Fruit fly (Drosophila melanogaster) whole organism, embryonic: ENCODE data around the gene CG13086.

Experiments
- CG10366 ChIP-seq: fragments of 200-800 bp; sonication (Bioruptor generic); IDR thresholded peaks from 2 replicates; pipeline ENCODE4 v1.3.6; 2022; ENCODE audit warnings: missing biosample characterization, missing genetic modification characterization
- CG10431 ChIP-seq: fragments of 200-800 bp; sonication (Bioruptor generic); optimal IDR thresholded peaks from 3 replicates; lab custom pipeline; 2018; ENCODE audit warnings: missing biosample characterization, mild to moderate bottlenecking, missing genetic modification characterization
- CG11696 ChIP-seq: fragments of 200-800 bp; sonication (Bioruptor generic); IDR thresholded peaks from 2 replicates; pipeline ENCODE4 v1.3.6; 2022; ENCODE audit warnings: missing biosample characterization, missing genetic modification characterization
- CG12104 ChIP-seq: fragments of 200-800 bp; sonication (Bioruptor generic); optimal IDR thresholded peaks from 3 replicates; lab custom pipeline; 2016; ENCODE audit warnings: missing biosample characterization, missing genetic modification characterization
- CG12219 ChIP-seq: fragments of 200-800 bp; sonication (Bioruptor generic); optimal IDR thresholded peaks from 3 replicates; lab custom pipeline; 2018; ENCODE audit warnings: missing biosample characterization, mild to moderate bottlenecking, missing genetic modification characterization
- CG12299 ChIP-seq: fragments of 200-800 bp; sonication (Bioruptor generic); optimal IDR thresholded peaks from 2 replicates; lab custom pipeline; 2018; ENCODE audit warnings: missing biosample characterization, mild to moderate bottlenecking, missing genetic modification characterization
- CG12744 ChIP-seq: fragments of 200-800 bp; sonication (Bioruptor generic); optimal IDR thresholded peaks from 2 replicates; lab custom pipeline; 2016; ENCODE audit warnings: missing biosample characterization, missing genetic modification characterization
- CG13424 ChIP-seq: fragments of 200-800 bp; sonication (Bioruptor generic); optimal IDR thresholded peaks from 2 replicates; lab custom pipeline; 2019; ENCODE audit warnings: missing biosample characterization, mild to moderate bottlenecking, missing genetic modification characterization, moderate library complexity
- CG13775 ChIP-seq: fragments of 200-800 bp; sonication (Bioruptor generic); optimal IDR thresholded peaks from 3 replicates; lab custom pipeline; 2017; ENCODE audit warnings: missing biosample characterization, mild to moderate bottlenecking, missing genetic modification characterization
- CG14965 ChIP-seq: fragments of 200-800 bp; sonication (Bioruptor generic); optimal IDR thresholded peaks from 2 replicates; lab custom pipeline; 2016; ENCODE audit warnings: missing biosample characterization, missing genetic modification characterization, borderline replicate concordance
- CG17328 ChIP-seq: fragments of 200-800 bp; sonication (Bioruptor generic); IDR thresholded peaks from 2 replicates; pipeline ENCODE4 v1.3.6; 2022; ENCODE audit warnings: missing biosample characterization, missing genetic modification characterization
- CG18619 ChIP-seq: fragments of 200-800 bp; sonication (Bioruptor generic); optimal IDR thresholded peaks from 3 replicates; lab custom pipeline; 2017; ENCODE audit warnings: missing biosample characterization, mild to moderate bottlenecking, missing genetic modification characterization
- CG2678 ChIP-seq: fragments of 200-800 bp; sonication (Bioruptor generic); optimal IDR thresholded peaks from 3 replicates; lab custom pipeline; 2019; ENCODE audit warnings: missing biosample characterization, mild to moderate bottlenecking, missing genetic modification characterization, moderate library complexity
- CG3065 ChIP-seq: fragments of 200-800 bp; sonication (Bioruptor generic); optimal IDR thresholded peaks from 2 replicates; lab custom pipeline; 2016; ENCODE audit warnings: missing biosample characterization, missing genetic modification characterization
- CG31365 ChIP-seq: fragments of 200-800 bp; sonication (Bioruptor generic); optimal IDR thresholded peaks from 2 replicates; lab custom pipeline; 2018; ENCODE audit warnings: missing biosample characterization, mild to moderate bottlenecking, missing genetic modification characterization
- CG31388 ChIP-seq: fragments of 200-800 bp; sonication (Bioruptor generic); optimal IDR thresholded peaks from 2 replicates; lab custom pipeline; 2016; ENCODE audit warnings: missing biosample characterization, missing genetic modification characterization
- CG34376 ChIP-seq: fragments of 200-800 bp; sonication (Bioruptor generic); optimal IDR thresholded peaks from 2 replicates; lab custom pipeline; 2018; ENCODE audit warnings: missing biosample characterization, mild to moderate bottlenecking, missing genetic modification characterization
- CG6175 ChIP-seq: fragments of 200-800 bp; sonication (Bioruptor generic); IDR thresholded peaks from 3 replicates; pipeline ENCODE4 v1.3.6; 2022; ENCODE audit warnings: missing biosample characterization, missing genetic modification characterization
- CG6254 ChIP-seq: fragments of 200-800 bp; sonication (Bioruptor generic); optimal IDR thresholded peaks from 3 replicates; lab custom pipeline; 2017; ENCODE audit warnings: mild to moderate bottlenecking, missing biosample characterization, missing genetic modification reagents, missing genetic modification characterization
- CG9817 ChIP-seq: fragments of 200-800 bp; sonication (Bioruptor generic); optimal IDR thresholded peaks from 2 replicates; lab custom pipeline; 2018; ENCODE audit warnings: missing biosample characterization, mild to moderate bottlenecking, missing genetic modification characterization, moderate library complexity
- CkIIα-i1 ChIP-seq: fragments of 200-800 bp; sonication (Bioruptor generic); IDR thresholded peaks from 2 replicates; pipeline ENCODE4 v1.3.6; 2022; ENCODE audit warnings: missing biosample characterization, missing genetic modification characterization
- Dad ChIP-seq: fragments of 200-800 bp; sonication (Bioruptor generic); optimal IDR thresholded peaks from 3 replicates; lab custom pipeline; 2016; ENCODE audit warnings: missing biosample characterization, missing genetic modification characterization
- Dek ChIP-seq: fragments of 200-800 bp; sonication (Bioruptor generic); optimal IDR thresholded peaks from 3 replicates; lab custom pipeline; 2019; ENCODE audit warnings: missing biosample characterization, mild to moderate bottlenecking, missing genetic modification characterization, moderate library complexity
- Ets65A ChIP-seq: fragments of 200-800 bp; sonication (Bioruptor generic); peaks from one replicate; lab custom pipeline; 2016; ENCODE audit warnings: missing biosample characterization, missing genetic modification characterization
- Fer3 ChIP-seq: fragments of 200-800 bp; sonication (Bioruptor generic); optimal IDR thresholded peaks from 2 replicates; lab custom pipeline; 2018; ENCODE audit warnings: missing biosample characterization, mild to moderate bottlenecking, missing genetic modification characterization, moderate library complexity
- Gsc ChIP-seq: fragments of 200-800 bp; sonication (Bioruptor generic); IDR thresholded peaks from 2 replicates; pipeline ENCODE4 v1.3.6; 2022; ENCODE audit warnings: missing biosample characterization, missing genetic modification characterization
- Lpt ChIP-seq: fragments of >200 bp; optimal IDR thresholded peaks from 2 replicates; lab custom pipeline; 2018; ENCODE audit warnings: missing biosample characterization, missing genetic modification characterization
- Max ChIP-seq: fragments of 200-800 bp; sonication (Bioruptor generic); optimal IDR thresholded peaks from 2 replicates; lab custom pipeline; 2016; ENCODE audit warnings: missing biosample characterization, mild to moderate bottlenecking, missing genetic modification characterization
- Ravus ChIP-seq: fragments of 200-800 bp; sonication (Bioruptor generic); IDR thresholded peaks from 2 replicates; pipeline ENCODE4 v1.3.6; 2022; ENCODE audit warnings: missing biosample characterization, missing genetic modification characterization
- Sox100B ChIP-seq: fragments of 200-800 bp; sonication (Bioruptor generic); optimal IDR thresholded peaks from 3 replicates; lab custom pipeline; 2018; ENCODE audit warnings: missing biosample characterization, mild to moderate bottlenecking, missing genetic modification characterization
- Xbp1 ChIP-seq: fragments of 200-800 bp; sonication (Bioruptor generic); optimal IDR thresholded peaks from 3 replicates; lab custom pipeline; 2016; ENCODE audit warnings: missing biosample characterization, mild to moderate bottlenecking, missing genetic modification characterization
- ab ChIP-seq: fragments of 200-800 bp; sonication (Bioruptor generic); optimal IDR thresholded peaks from 2 replicates; lab custom pipeline; 2016; ENCODE audit warnings: missing biosample characterization, missing genetic modification characterization
- amos ChIP-seq: fragments of 200-800 bp; sonication (Bioruptor generic); IDR thresholded peaks from 2 replicates; pipeline ENCODE4 v1.3.6; 2022; ENCODE audit warnings: missing biosample characterization, missing genetic modification characterization; ENCODE audit not compliant: partially characterized antibody
- br ChIP-seq: fragments of >200 bp; optimal IDR thresholded peaks from 2 replicates; lab custom pipeline; 2017
- bsh ChIP-seq, 2 experiments: fragments of 200-800 bp; sonication (Bioruptor generic); optimal IDR thresholded peaks; 2 replicates each; lab custom pipeline; 2017 to 2018; ENCODE audit warnings: mild to moderate bottlenecking in 2 of 2, missing biosample characterization in 2 of 2, missing genetic modification characterization in 2 of 2, moderate library complexity in 1 of 2
- crc ChIP-seq: fragments of 200-800 bp; sonication (Bioruptor generic); optimal IDR thresholded peaks from 2 replicates; lab custom pipeline; 2016; ENCODE audit warnings: missing biosample characterization, missing genetic modification characterization
- cwo ChIP-seq: fragments of 200-800 bp; sonication (Bioruptor generic); optimal IDR thresholded peaks from 3 replicates; lab custom pipeline; 2017; ENCODE audit warnings: missing biosample characterization, missing genetic modification characterization, mild to moderate bottlenecking, moderate library complexity, missing genetic modification reagents
- dan ChIP-seq: fragments of 200-800 bp; sonication (Bioruptor generic); IDR thresholded peaks from 2 replicates; pipeline ENCODE4 v1.3.6; 2022; ENCODE audit warnings: missing biosample characterization, missing genetic modification characterization
- dm ChIP-seq: fragments of 200-800 bp; sonication (Bioruptor generic); optimal IDR thresholded peaks from 3 replicates; lab custom pipeline; 2016; ENCODE audit warnings: missing biosample characterization, missing genetic modification characterization
- emc ChIP-seq: fragments of 200-800 bp; sonication (Bioruptor generic); optimal IDR thresholded peaks from 2 replicates; lab custom pipeline; 2016; ENCODE audit warnings: missing biosample characterization, missing genetic modification characterization
- fu2 ChIP-seq: fragments of 200-800 bp; sonication (Bioruptor generic); optimal IDR thresholded peaks from 2 replicates; lab custom pipeline; 2016; ENCODE audit warnings: missing biosample characterization, missing genetic modification characterization
- gcm ChIP-seq: fragments of 200-800 bp; sonication (Bioruptor generic); optimal IDR thresholded peaks from 2 replicates; lab custom pipeline; 2019; ENCODE audit warnings: missing biosample characterization, mild to moderate bottlenecking, missing genetic modification characterization, moderate library complexity
- gro ChIP-seq: fragments of 200-800 bp; sonication (Bioruptor generic); optimal IDR thresholded peaks from 2 replicates; lab custom pipeline; 2016; ENCODE audit warnings: missing biosample characterization, missing genetic modification characterization
- gsb ChIP-seq: fragments of 200-800 bp; sonication (Bioruptor generic); IDR thresholded peaks from 2 replicates; pipeline ENCODE4 v1.3.6; 2022; ENCODE audit warnings: missing biosample characterization, missing genetic modification characterization
- lilli ChIP-seq: fragments of 200-800 bp; sonication (Bioruptor generic); optimal IDR thresholded peaks from 3 replicates; lab custom pipeline; 2016; ENCODE audit warnings: missing biosample characterization, missing genetic modification characterization
- pb ChIP-seq: fragments of 200-800 bp; sonication (Bioruptor generic); optimal IDR thresholded peaks from 3 replicates; lab custom pipeline; 2016; ENCODE audit warnings: missing biosample characterization, missing genetic modification characterization
- ro ChIP-seq: fragments of 200-800 bp; sonication (Bioruptor generic); IDR thresholded peaks from 2 replicates; pipeline ENCODE4 v1.3.6; 2022; ENCODE audit warnings: missing biosample characterization, missing genetic modification characterization
- sima ChIP-seq: fragments of 200-800 bp; sonication (Bioruptor generic); optimal IDR thresholded peaks from 2 replicates; lab custom pipeline; 2016; ENCODE audit warnings: missing biosample characterization, missing genetic modification characterization
- sisA ChIP-seq: fragments of 200-800 bp; sonication (Bioruptor generic); IDR thresholded peaks from 2 replicates; pipeline ENCODE4 v1.3.6; 2022; ENCODE audit warnings: missing biosample characterization, missing genetic modification characterization
- tio ChIP-seq: fragments of 200-800 bp; sonication (Bioruptor generic); optimal IDR thresholded peaks from 2 replicates; lab custom pipeline; 2017; ENCODE audit warnings: missing biosample characterization, missing genetic modification characterization, inconsistent platforms
- trh ChIP-seq: fragments of 200-800 bp; sonication (Bioruptor generic); optimal IDR thresholded peaks from 2 replicates; lab custom pipeline; 2016; ENCODE audit warnings: missing biosample characterization, missing genetic modification characterization
- twi ChIP-seq: fragments of 200-800 bp; optimal IDR thresholded peaks from 2 replicates; lab custom pipeline; 2019; ENCODE audit warnings: missing biosample characterization, mild to moderate bottlenecking, missing genetic modification characterization, moderate library complexity
- usp ChIP-seq: fragments of >200 bp; optimal IDR thresholded peaks from 2 replicates; lab custom pipeline; 2017; ENCODE audit warnings: missing biosample characterization, missing genetic modification characterization

Gene CG13086

dm6 chr2L:19342018-19342417, 22.2 kb upstream of the CG13086 start (continued):
- no peak for TF ChIP-seq CG11696
- TF ChIP-seq Ravus, result no peak
- no peak for TF ChIP-seq CG12299 (tag; lab: Kevin White, UChicago)
- TF ChIP-seq CG13775 (GFP tag; lab: Kevin White, UChicago), result no peak
- TF ChIP-seq CG34376 (GFP tag; lab: Kevin White, UChicago), result no peak
- TF ChIP-seq Dek (tag; lab: Kevin White, UChicago), result no peak
- peak; percentile 55 for TF ChIP-seq CG2678 (tag; lab: Kevin White, UChicago)
- TF ChIP-seq CkIIα-i1 (GFP tag; lab: Robert Waterston, UW), result no peak
- TF ChIP-seq gcm (GFP tag; lab: Kevin White, UChicago), result peak; percentile 94
- TF ChIP-seq cwo (GFP tag; lab: Kevin White, UChicago), result no peak
- no peak for TF ChIP-seq tio
- no peak for TF ChIP-seq CG9817 (tag; lab: Kevin White, UChicago)
- TF ChIP-seq gsb (GFP tag; lab: Robert Waterston, UW), result no peak
- peak; percentile 9 for TF ChIP-seq Fer3 (tag; lab: Kevin White, UChicago)
- TF ChIP-seq CG3065 (GFP tag; lab: Kevin White, UChicago), result no peak
- TF ChIP-seq twi, result peak; percentile 28
- TF ChIP-seq Sox100B (GFP tag; lab: Kevin White, UChicago), result peak; percentile 12
- no peak for TF ChIP-seq sisA
- no peak for TF ChIP-seq Dad
- TF ChIP-seq fu2 (GFP tag; lab: Kevin White, UChicago), result no peak
- TF ChIP-seq Ets65A (GFP tag; lab: Kevin White, UChicago), result no peak
- TF ChIP-seq br, result no peak
- peak; percentile 1 for TF ChIP-seq lilli (GFP tag; lab: Kevin White, UChicago)
- no peak for TF ChIP-seq emc (GFP tag; lab: Kevin White, UChicago)
- no peak for TF ChIP-seq CG10431 (GFP tag; lab: Kevin White, UChicago)
- no peak for TF ChIP-seq sima
- no peak for TF ChIP-seq CG12744 (GFP tag; lab: Kevin White, UChicago)
- TF ChIP-seq dm, result no peak
- peak; percentile 66 for TF ChIP-seq CG17328 (GFP tag; lab: Robert Waterston, UW)
- no peak for TF ChIP-seq CG10366 (GFP tag; lab: Robert Waterston, UW)
- TF ChIP-seq Max, result no peak
- TF ChIP-seq CG12219 (GFP tag; lab: Kevin White, UChicago), result peak; percentile 45
- TF ChIP-seq trh (GFP tag; lab: Kevin White, UChicago), result no peak
- TF ChIP-seq usp, result no peak
- no peak for TF ChIP-seq CG14965 (GFP tag; lab: Kevin White, UChicago)
- no peak for TF ChIP-seq crc
- no peak for TF ChIP-seq dan (GFP tag; lab: Robert Waterston, UW)
- peak; percentile 55 for TF ChIP-seq CG6254 (GFP tag; lab: Kevin White, UChicago)
- TF ChIP-seq pb (GFP tag; lab: Kevin White, UChicago), result no peak
- no peak for TF ChIP-seq CG31365 (tag; lab: Kevin White, UChicago)
- TF ChIP-seq amos (GFP tag; lab: Robert Waterston, UW), result no peak
- TF ChIP-seq ab, result no peak
- no peak for TF ChIP-seq ro (GFP tag; lab: Robert Waterston, UW)
- no peak for TF ChIP-seq CG18619
- TF ChIP-seq gro (GFP tag; lab: Kevin White, UChicago), result no peak
- TF ChIP-seq Xbp1 (GFP tag; lab: Kevin White, UChicago), result peak; percentile 62
- peak; percentile 84 to 92 for TF ChIP-seq bsh (GFP tag; optimal IDR thresholded peaks at IDR 0.05; lab: Kevin White, UChicago)
- TF ChIP-seq CG13424 (tag; lab: Kevin White, UChicago), result peak; percentile 28
- no peak for TF ChIP-seq Gsc
- TF ChIP-seq CG31388, result no peak
- no peak for TF ChIP-seq Lpt (GFP tag; lab: Kevin White, UChicago)
- TF ChIP-seq CG12104, result no peak
- TF ChIP-seq CG6175 (GFP tag; lab: Robert Waterston, UW), result no peak
